Worm (Caenorhabditis elegans) whole organism, L1 larva: Measurements from ENCODE around the gene smoc-1.

Source experiments
- dsc-1 ChIP-seq: sonication (generic microtip); optimal IDR thresholded peaks from 2 replicates; lab custom pipeline; 2016; ENCODE audit warnings: mild to moderate bottlenecking, missing genetic modification characterization, missing compliant biosample characterization
- elt-2 ChIP-seq: sonication (generic microtip); optimal IDR thresholded peaks from 2 replicates; lab custom pipeline; 2016; ENCODE audit warnings: missing genetic modification characterization, mild to moderate bottlenecking, inconsistent platforms, missing compliant biosample characterization, missing genetic modification reagents
- fos-1 ChIP-seq: fragments of 150-350 bp; optimal IDR thresholded peaks from 2 replicates; lab custom pipeline; 2014; ENCODE audit warnings: missing biosample characterization, missing genetic modification characterization
- isw-1 ChIP-seq: fragments of 200-800 bp; sonication (Bioruptor generic); IDR thresholded peaks from 2 replicates; pipeline ENCODE4 v1.3.6; 2022; ENCODE audit warnings: missing genetic modification characterization, missing compliant biosample characterization
- lsy-2 ChIP-seq, 2 experiments: fragments of 150-350 bp; optimal IDR thresholded peaks; 2 replicates each; lab custom pipeline; 2014; ENCODE audit warnings: missing biosample characterization in 2 of 2, missing genetic modification characterization in 2 of 2
- mdl-1 ChIP-seq, 2 experiments: fragments of 150-350 bp; optimal IDR thresholded peaks; 2 replicates each; lab custom pipeline; 2014 to 2017; ENCODE audit warnings: missing biosample characterization in 2 of 2, missing genetic modification characterization in 2 of 2, inconsistent platforms in 1 of 2
- nhr-11 ChIP-seq: fragments of 150-350 bp; optimal IDR thresholded peaks from 2 replicates; lab custom pipeline; 2014; ENCODE audit warnings: missing biosample characterization, missing genetic modification characterization
- nhr-237 ChIP-seq: fragments of 150-350 bp; optimal IDR thresholded peaks from 2 replicates; lab custom pipeline; 2014; ENCODE audit warnings: missing biosample characterization, missing genetic modification characterization
- nhr-47 ChIP-seq: sonication (generic microtip); optimal IDR thresholded peaks from 2 replicates; lab custom pipeline; 2016; ENCODE audit warnings: mild to moderate bottlenecking, missing genetic modification characterization, moderate library complexity, missing compliant biosample characterization
- snpc-4 ChIP-seq: fragments of 150-350 bp; optimal IDR thresholded peaks from 2 replicates; lab custom pipeline; 2014; ENCODE audit warnings: missing biosample characterization, missing genetic modification characterization
- sox-4 ChIP-seq: sonication (generic microtip); optimal IDR thresholded peaks from 2 replicates; lab custom pipeline; 2016; ENCODE audit warnings: missing genetic modification characterization, missing compliant biosample characterization
- unc-62 ChIP-seq: fragments of 150-350 bp; optimal IDR thresholded peaks from 2 replicates; lab custom pipeline; 2014; ENCODE audit warnings: missing biosample characterization, missing genetic modification reagents, missing genetic modification characterization

DNA sequence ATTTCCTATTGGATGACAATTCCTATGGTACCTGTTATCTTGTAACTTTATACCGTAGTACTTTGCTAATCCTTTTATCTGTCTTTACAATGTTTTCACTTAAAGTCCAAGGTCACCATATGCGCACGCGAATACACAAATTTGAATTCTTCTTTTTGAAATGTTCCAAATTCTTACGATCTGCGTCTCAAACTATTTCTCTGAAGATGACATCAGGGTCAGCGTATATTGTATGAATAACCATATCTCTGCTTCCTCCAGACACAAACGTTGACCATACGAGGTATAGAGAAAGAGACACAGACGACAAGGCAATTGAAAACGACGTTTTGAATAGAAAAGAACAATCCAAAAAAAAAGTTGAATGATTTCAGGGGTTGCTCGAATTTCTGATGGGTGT, 16.5 kb downstream of the smoc-1 start:
- TF ChIP-seq mdl-1 (tag; optimal IDR thresholded peaks at IDR 0.05; lab: Kevin White, UChicago) = no peak
- TF ChIP-seq nhr-237 (tag; lab: Kevin White, UChicago) = no peak
- TF ChIP-seq elt-2 = no peak
- no peak for TF ChIP-seq nhr-47
- TF ChIP-seq nhr-11 = no peak
- no peak for TF ChIP-seq sox-4 (tag; lab: Kevin White, UChicago)
- no peak for TF ChIP-seq fos-1 (tag; lab: Kevin White, UChicago)
- peak in 1 of 2 experiments; percentile 40 for TF ChIP-seq lsy-2 (tag; optimal IDR thresholded peaks at IDR 0.05; lab: Kevin White, UChicago)
- no peak for TF ChIP-seq unc-62 (GFP tag; lab: Kevin White, UChicago)
- TF ChIP-seq snpc-4 (tag; lab: Kevin White, UChicago) = no peak
- no peak for TF ChIP-seq isw-1 (GFP tag; lab: Robert Waterston, UW)
- no peak for TF ChIP-seq dsc-1 (tag; lab: Kevin White, UChicago)
